Worm (Caenorhabditis elegans) whole organism, L1 larva: ENCODE data around the gene F44F4.3.

Source experiments
- C16A3.4 ChIP-seq: fragments of 150-350 bp; optimal IDR thresholded peaks from 2 replicates; lab custom pipeline; 2014; ENCODE audit warnings: missing biosample characterization, missing genetic modification characterization
- aly-2 ChIP-seq: fragments of 150-350 bp; optimal IDR thresholded peaks from 2 replicates; lab custom pipeline; 2014; ENCODE audit warnings: missing biosample characterization, missing genetic modification characterization
- blmp-1 ChIP-seq: fragments of 150-350 bp; optimal IDR thresholded peaks from 2 replicates; lab custom pipeline; 2014; ENCODE audit warnings: missing biosample characterization, missing genetic modification characterization
- ceh-8 ChIP-seq: fragments of 200-800 bp; sonication (Bioruptor generic); optimal IDR thresholded peaks from 2 replicates; lab custom pipeline; 2018; ENCODE audit warnings: mild to moderate bottlenecking, missing genetic modification characterization, moderate library complexity, missing compliant biosample characterization
- ceh-82 ChIP-seq, 3 experiments: fragments of 150-350 bp in 1 of 3; sonication (generic microtip) in 2 of 3; optimal IDR thresholded peaks; 2 replicates each; lab custom pipeline; 2014 to 2017; ENCODE audit warnings: missing biosample characterization in 3 of 3, missing genetic modification characterization in 3 of 3
- ceh-88 ChIP-seq: fragments of 200-800 bp; sonication (Bioruptor generic); IDR thresholded peaks from 2 replicates; pipeline ENCODE4 v1.3.6; 2022; ENCODE audit warnings: missing genetic modification characterization, missing compliant biosample characterization
- ceh-90 ChIP-seq: sonication (generic microtip); optimal IDR thresholded peaks from 2 replicates; lab custom pipeline; 2016; ENCODE audit warnings: missing genetic modification characterization, missing compliant biosample characterization
- ces-1 ChIP-seq: fragments of 150-350 bp; optimal IDR thresholded peaks from 2 replicates; lab custom pipeline; 2014; ENCODE audit warnings: missing biosample characterization, missing genetic modification reagents, missing genetic modification characterization
- dpl-1 ChIP-seq, 3 experiments: fragments of 150-350 bp in 2 of 3; sonication (generic microtip) in 1 of 3; optimal IDR thresholded peaks; 2 replicates each; lab custom pipeline; 2014 to 2017; ENCODE audit warnings: missing biosample characterization in 3 of 3, missing genetic modification characterization in 3 of 3, missing genetic modification reagents in 3 of 3
- efl-1 ChIP-seq, 4 experiments: fragments of 150-350 bp; optimal IDR thresholded peaks in 3 of 4; peaks in 1 of 4; 1 replicate in 1 of 4; 2 replicates in 3 of 4; lab custom pipeline; 2014; ENCODE audit warnings: missing biosample characterization in 2 of 4, missing genetic modification characterization in 2 of 4, missing genetic modification reagents in 2 of 4
- egl-13 ChIP-seq: sonication (generic microtip); optimal IDR thresholded peaks from 2 replicates; lab custom pipeline; 2016; ENCODE audit warnings: missing genotype, missing genetic modification reagents, missing genetic modification characterization, missing compliant biosample characterization
- elt-2 ChIP-seq: sonication (generic microtip); optimal IDR thresholded peaks from 2 replicates; lab custom pipeline; 2016; ENCODE audit warnings: missing genetic modification characterization, mild to moderate bottlenecking, inconsistent platforms, missing compliant biosample characterization, missing genetic modification reagents
- elt-3 ChIP-seq, 6 experiments: fragments of 150-350 bp in 1 of 6; sonication (generic microtip); optimal IDR thresholded peaks; 2 replicates each; lab custom pipeline; 2017 to 2018; ENCODE audit warnings: missing biosample characterization in 6 of 6, missing genetic modification characterization in 6 of 6, inconsistent platforms in 1 of 6
- fkh-10 ChIP-seq: sonication (generic microtip); optimal IDR thresholded peaks from 2 replicates; lab custom pipeline; 2017; ENCODE audit warnings: missing biosample characterization, missing genetic modification reagents, missing genetic modification characterization
- fkh-8 ChIP-seq: sonication (generic microtip); optimal IDR thresholded peaks from 2 replicates; lab custom pipeline; 2016; ENCODE audit warnings: mild to moderate bottlenecking, missing genetic modification characterization, missing compliant biosample characterization
- fos-1 ChIP-seq: fragments of 150-350 bp; optimal IDR thresholded peaks from 2 replicates; lab custom pipeline; 2014; ENCODE audit warnings: missing biosample characterization, missing genetic modification characterization
- hpl-2 ChIP-seq: fragments of 150-350 bp; optimal IDR thresholded peaks from 2 replicates; lab custom pipeline; 2014; ENCODE audit warnings: missing biosample characterization, missing genetic modification reagents, missing genetic modification characterization
- irx-1 ChIP-seq: sonication (generic microtip); optimal IDR thresholded peaks from 2 replicates; lab custom pipeline; 2016; ENCODE audit warnings: missing genetic modification characterization, missing compliant biosample characterization
- jun-1 ChIP-seq: fragments of 150-350 bp; optimal IDR thresholded peaks from 2 replicates; lab custom pipeline; 2014; ENCODE audit warnings: missing biosample characterization, missing genetic modification reagents, missing genetic modification characterization
- lin-14 ChIP-seq: fragments of 200-800 bp; sonication (Bioruptor generic); optimal IDR thresholded peaks from 2 replicates; lab custom pipeline; 2018; ENCODE audit warnings: mild to moderate bottlenecking, missing genetic modification characterization, moderate library complexity, missing compliant biosample characterization
- lin-15B ChIP-seq: fragments of 150-350 bp; sonication (generic microtip); optimal IDR thresholded peaks from 3 replicates; lab custom pipeline; 2014; ENCODE audit warnings: missing biosample characterization, missing genetic modification characterization
- lin-35 ChIP-seq, 2 experiments: fragments of 150-350 bp; optimal IDR thresholded peaks; 2 replicates each; lab custom pipeline; 2014; ENCODE audit warnings: missing biosample characterization in 2 of 2, missing genetic modification characterization in 2 of 2, missing genetic modification reagents in 2 of 2
- lir-3 ChIP-seq: sonication (generic microtip); optimal IDR thresholded peaks from 2 replicates; lab custom pipeline; 2016; ENCODE audit warnings: mild to moderate bottlenecking, missing genetic modification characterization, moderate library complexity, missing compliant biosample characterization; ENCODE audit not compliant: poor library complexity
- lsy-2 ChIP-seq, 2 experiments: fragments of 150-350 bp; optimal IDR thresholded peaks; 2 replicates each; lab custom pipeline; 2014; ENCODE audit warnings: missing biosample characterization in 2 of 2, missing genetic modification characterization in 2 of 2
- mdl-1 ChIP-seq, 2 experiments: fragments of 150-350 bp; optimal IDR thresholded peaks; 2 replicates each; lab custom pipeline; 2014 to 2017; ENCODE audit warnings: missing biosample characterization in 2 of 2, missing genetic modification characterization in 2 of 2, inconsistent platforms in 1 of 2
- mef-2 ChIP-seq: fragments of 150-350 bp; optimal IDR thresholded peaks from 2 replicates; lab custom pipeline; 2014; ENCODE audit warnings: missing biosample characterization, missing genetic modification characterization
- nhr-19 ChIP-seq: fragments of 200-800 bp; sonication (Bioruptor generic); conservative IDR thresholded peaks from 2 replicates; pipeline ENCODE4 v1.3.6; 2022; ENCODE audit warnings: missing genetic modification characterization, missing compliant biosample characterization
- nhr-20 ChIP-seq: sonication (generic microtip); optimal IDR thresholded peaks from 2 replicates; lab custom pipeline; 2016; ENCODE audit warnings: mild to moderate bottlenecking, missing genetic modification characterization, missing compliant biosample characterization
- nhr-237 ChIP-seq: fragments of 150-350 bp; optimal IDR thresholded peaks from 2 replicates; lab custom pipeline; 2014; ENCODE audit warnings: missing biosample characterization, missing genetic modification characterization
- nhr-28 ChIP-seq: fragments of 150-350 bp; optimal IDR thresholded peaks from 2 replicates; lab custom pipeline; 2014; ENCODE audit warnings: missing biosample characterization, missing genetic modification characterization
- nhr-47 ChIP-seq: sonication (generic microtip); optimal IDR thresholded peaks from 2 replicates; lab custom pipeline; 2016; ENCODE audit warnings: mild to moderate bottlenecking, missing genetic modification characterization, moderate library complexity, missing compliant biosample characterization
- nhr-71 ChIP-seq: sonication (generic microtip); optimal IDR thresholded peaks from 2 replicates; lab custom pipeline; 2016; ENCODE audit warnings: mild to moderate bottlenecking, missing genetic modification characterization, moderate library complexity, missing compliant biosample characterization
- nhr-84 ChIP-seq: sonication (generic microtip); optimal IDR thresholded peaks from 2 replicates; lab custom pipeline; 2017; ENCODE audit warnings: missing biosample characterization, missing genetic modification characterization
- nhr-85 ChIP-seq: sonication (generic microtip); peaks from one replicate; lab custom pipeline; 2016; ENCODE audit warnings: missing genetic modification characterization, inconsistent platforms, missing compliant biosample characterization
- nhr-90 ChIP-seq: sonication (generic microtip); optimal IDR thresholded peaks from 2 replicates; lab custom pipeline; 2016; ENCODE audit warnings: mild to moderate bottlenecking, missing genetic modification characterization, missing compliant biosample characterization; ENCODE audit not compliant: poor library complexity
- rnt-1 ChIP-seq: sonication (generic microtip); optimal IDR thresholded peaks from 2 replicates; lab custom pipeline; 2016; ENCODE audit warnings: mild to moderate bottlenecking, missing genetic modification characterization, moderate library complexity, missing compliant biosample characterization
- snpc-4 ChIP-seq: fragments of 150-350 bp; optimal IDR thresholded peaks from 2 replicates; lab custom pipeline; 2014; ENCODE audit warnings: missing biosample characterization, missing genetic modification characterization
- snu-23 ChIP-seq: sonication (generic microtip); optimal IDR thresholded peaks from 2 replicates; lab custom pipeline; 2016; ENCODE audit warnings: missing genetic modification characterization, missing compliant biosample characterization
- unc-98 ChIP-seq: fragments of 200-800 bp; sonication (Bioruptor generic); IDR thresholded peaks from 2 replicates; pipeline ENCODE4 v1.3.6; 2022; ENCODE audit warnings: missing genetic modification characterization, missing compliant biosample characterization
- ztf-11 ChIP-seq, 2 experiments: sonication (generic microtip); optimal IDR thresholded peaks; 2 replicates each; lab custom pipeline; 2016 to 2017; ENCODE audit warnings: missing genetic modification characterization in 2 of 2, missing biosample characterization in 1 of 2, missing compliant biosample characterization in 1 of 2

F44F4.3 gene

DNA sequence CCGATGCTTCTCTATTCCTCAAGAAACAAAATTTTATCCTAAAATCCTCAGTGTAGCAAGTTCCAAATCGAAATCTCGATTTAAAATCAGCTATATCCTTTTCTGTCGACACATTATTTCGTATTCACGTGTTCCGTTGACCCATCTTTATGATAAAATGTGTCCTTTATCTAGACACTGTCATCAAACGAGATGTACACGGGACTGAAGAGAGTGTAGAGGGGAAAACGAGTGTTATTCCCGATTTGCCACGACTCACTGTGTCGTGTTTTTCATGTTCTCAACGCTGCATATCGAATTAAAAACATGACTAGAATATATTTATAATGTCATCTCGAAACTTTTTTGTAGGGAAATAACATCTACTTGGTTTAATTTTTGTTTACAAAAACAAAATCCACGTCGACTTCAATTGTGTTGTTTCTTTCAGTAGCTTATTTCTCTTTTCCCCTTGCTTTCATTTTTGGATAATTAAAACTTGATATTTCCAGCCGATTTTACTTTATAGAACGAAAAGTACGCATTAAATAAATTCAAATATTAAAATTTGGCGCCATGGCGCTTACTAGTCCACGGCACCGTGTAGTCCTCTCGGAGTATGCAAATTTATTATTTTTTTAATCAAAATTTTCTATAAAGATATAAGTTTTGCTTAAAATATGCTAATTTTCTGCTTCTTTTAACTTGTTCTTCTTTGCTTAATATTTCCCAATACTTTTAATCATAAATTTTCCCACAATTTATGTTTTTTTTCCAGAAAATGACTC lies 40.3 kb upstream of the F44F4.3 start, which contains the start of gene metr-1:
TSS of gene metr-1 (plus strand) at position 758 of the 767 bp plus-strand sequence.
- TF ChIP-seq efl-1 (optimal IDR thresholded peaks at IDR 0.05; lab: Kevin White, UChicago) (peak; percentile 82 to 86), efl-1 (GFP tag; optimal IDR thresholded peaks at IDR 0.05 in 1 of 2; lab: Kevin White, UChicago) (peak; percentile 77 to 96), dpl-1 (GFP tag; optimal IDR thresholded peaks at IDR 0.05; lab: Kevin White, UChicago) (peak; percentile 66 to 82 (median 69)), egl-13 (tag; lab: Kevin White, UChicago) (peak; percentile 71), ztf-11 (tag; optimal IDR thresholded peaks at IDR 0.05; lab: Kevin White, UChicago) (peak in 1 of 2 experiments; percentile 61), nhr-47 (peak; percentile 60), mdl-1 (tag; optimal IDR thresholded peaks at IDR 0.05; lab: Kevin White, UChicago) (no peak), nhr-237 (no peak), hpl-2 (GFP tag; lab: Kevin White, UChicago) (no peak), jun-1 (tag; lab: Kevin White, UChicago) (no peak), lir-3 (peak; percentile 17), ceh-88 (GFP tag; lab: Robert Waterston, UW) (no peak), unc-98 (GFP tag; lab: Robert Waterston, UW) (no peak), nhr-19 (GFP tag; lab: Robert Waterston, UW) (peak; percentile 33; the same call in 1 of the 2 replicates), rnt-1 (tag; lab: Kevin White, UChicago) (peak; percentile 37), elt-2 (tag; lab: Kevin White, UChicago) (peak; percentile 9), snpc-4 (tag; lab: Kevin White, UChicago) (no peak), blmp-1 (peak; percentile 31), lsy-2 (tag; optimal IDR thresholded peaks at IDR 0.05; lab: Kevin White, UChicago) (peak in 1 of 2 experiments; percentile 24), mef-2 (tag; lab: Kevin White, UChicago) (no peak), ces-1 (GFP tag; lab: Kevin White, UChicago) (no peak), C16A3.4 (tag; lab: Kevin White, UChicago) (no peak), nhr-28 (no peak), irx-1 (tag; lab: Kevin White, UChicago) (peak; percentile 21), fkh-10 (GFP tag; lab: Kevin White, UChicago) (no peak), lin-35 (GFP tag; optimal IDR thresholded peaks at IDR 0.05; lab: Kevin White, UChicago) (peak; percentile 71 to 72), nhr-84 (tag; lab: Kevin White, UChicago) (no peak), ceh-82 (tag; optimal IDR thresholded peaks at IDR 0.05; lab: Kevin White, UChicago) (no peak), lin-14 (GFP tag; lab: Kevin White, UChicago) (peak; percentile 18), aly-2 (no peak), snu-23 (GFP tag; lab: Kevin White, UChicago) (peak; percentile 5), nhr-85 (tag; lab: Kevin White, UChicago) (peak; percentile 61), elt-3 (tag; optimal IDR thresholded peaks at IDR 0.05; lab: Kevin White, UChicago) (peak in 1 of 6 experiments; percentile 4), ceh-90 (tag; lab: Kevin White, UChicago) (no peak), lin-15B (tag; lab: Kevin White, UChicago) (no peak), fkh-8 (peak; percentile 9), nhr-20 (tag; lab: Kevin White, UChicago) (peak; percentile 31), nhr-71 (peak; percentile 44)

- TF ChIP-seq elt-2 (tag; lab: Kevin White, UChicago) = peak; percentile 86
- peak in 2 of 6 experiments; percentile 11 to 69 for TF ChIP-seq elt-3 (tag; optimal IDR thresholded peaks at IDR 0.05; lab: Kevin White, UChicago)
- TF ChIP-seq ceh-8 (GFP tag; lab: Kevin White, UChicago) = no peak
- TF ChIP-seq nhr-90 (tag; lab: Kevin White, UChicago) = peak; percentile 42
- TF ChIP-seq blmp-1 = peak; percentile 8
- TF ChIP-seq nhr-71 = peak; percentile 50
- peak in 1 of 2 experiments; percentile 27 for TF ChIP-seq lin-35 (GFP tag; optimal IDR thresholded peaks at IDR 0.05; lab: Kevin White, UChicago)
- no peak for TF ChIP-seq jun-1 (tag; lab: Kevin White, UChicago)
- peak; percentile 8 for TF ChIP-seq snu-23 (GFP tag; lab: Kevin White, UChicago)
- 0 out of 2 replicates have a peak, but pooled peaks have one; percentile 11 for TF ChIP-seq nhr-19 (GFP tag; lab: Robert Waterston, UW)
- peak; percentile 45 for TF ChIP-seq nhr-20 (tag; lab: Kevin White, UChicago)
- peak; percentile 39 for TF ChIP-seq lin-14 (GFP tag; lab: Kevin White, UChicago)
- TF ChIP-seq fos-1 (tag; lab: Kevin White, UChicago) = no peak
These were observed 39.0 kb upstream of the F44F4.3 start for ce11 chrII:10924669-10925068.
